Worm (Caenorhabditis elegans) whole organism, L4 larva: ENCODE data around the gene Y39B6A.33.

Experiments used
- D1046.2 ChIP-seq: fragments of 200-800 bp; sonication (Bioruptor generic); IDR thresholded peaks from 2 replicates; pipeline ENCODE4 v1.3.6; 2022; ENCODE audit warnings: missing genetic modification characterization, missing compliant biosample characterization
- F26F4.8 ChIP-seq: fragments of 200-800 bp; sonication (Bioruptor generic); conservative IDR thresholded peaks from 2 replicates; pipeline ENCODE4 v1.3.6; 2022; ENCODE audit warnings: missing genetic modification characterization, missing compliant biosample characterization
- F37D6.2 ChIP-seq: sonication (generic microtip); optimal IDR thresholded peaks from 2 replicates; lab custom pipeline; 2016; ENCODE audit warnings: mild to moderate bottlenecking, missing genetic modification characterization, missing compliant biosample characterization
- T20F7.1 ChIP-seq: fragments of 200-800 bp; sonication (Bioruptor generic); optimal IDR thresholded peaks from 2 replicates; lab custom pipeline; 2018; ENCODE audit warnings: mild to moderate bottlenecking, missing genetic modification characterization, missing compliant biosample characterization
- Y105C5A.15 ChIP-seq: fragments of 200-800 bp; sonication (Bioruptor generic); IDR thresholded peaks from 2 replicates; pipeline ENCODE4 v1.3.6; 2022; ENCODE audit warnings: missing genetic modification characterization, missing compliant biosample characterization
- Y48G9A.11 ChIP-seq: fragments of 200-800 bp; sonication (Bioruptor generic); IDR thresholded peaks from 2 replicates; pipeline ENCODE4 v1.3.6; 2022; ENCODE audit warnings: missing genetic modification reagents, missing genetic modification characterization, missing compliant biosample characterization
- Y5F2A.4 ChIP-seq: fragments of 200-800 bp; sonication (Bioruptor generic); optimal IDR thresholded peaks from 2 replicates; lab custom pipeline; 2018; ENCODE audit warnings: mild to moderate bottlenecking, missing genetic modification characterization, missing compliant biosample characterization
- ZK337.2 ChIP-seq: fragments of 200-800 bp; sonication (Bioruptor generic); IDR thresholded peaks from 2 replicates; pipeline ENCODE4 v1.3.6; 2022; ENCODE audit warnings: missing genetic modification reagents, missing genetic modification characterization, missing compliant biosample characterization
- ceh-32 ChIP-seq: sonication (generic microtip); optimal IDR thresholded peaks from 2 replicates; lab custom pipeline; 2016; ENCODE audit warnings: mild to moderate bottlenecking, missing genetic modification characterization, missing compliant biosample characterization; ENCODE audit not compliant: poor library complexity
- ceh-44 ChIP-seq: fragments of 200-800 bp; sonication (Bioruptor generic); IDR thresholded peaks from 2 replicates; pipeline ENCODE4 v1.3.6; 2022; ENCODE audit warnings: missing genetic modification reagents, missing genetic modification characterization, missing compliant biosample characterization
- daf-16 ChIP-seq, 3 experiments: sonication (generic microtip); optimal IDR thresholded peaks; 2 replicates each; lab custom pipeline; 2016 to 2017; ENCODE audit warnings: missing genetic modification characterization in 3 of 3, missing genetic modification reagents in 3 of 3, mild to moderate bottlenecking in 2 of 3, missing compliant biosample characterization in 2 of 3, missing biosample characterization in 1 of 3, moderate library complexity in 1 of 3
- daf-19 ChIP-seq: fragments of 200-800 bp; sonication (Bioruptor generic); conservative IDR thresholded peaks from 2 replicates; pipeline ENCODE4 v1.3.6; 2022; ENCODE audit warnings: missing genetic modification characterization, missing compliant biosample characterization
- dmd-6 ChIP-seq: fragments of 200-800 bp; sonication (Bioruptor generic); IDR thresholded peaks from 2 replicates; pipeline ENCODE4 v1.3.6; 2022; ENCODE audit warnings: missing genetic modification reagents, missing genetic modification characterization, missing compliant biosample characterization
- dmd-8 ChIP-seq: fragments of 200-800 bp; sonication (Bioruptor generic); IDR thresholded peaks from 2 replicates; pipeline ENCODE4 v1.3.6; 2022; ENCODE audit warnings: missing genetic modification characterization, missing compliant biosample characterization
- dmd-9 ChIP-seq: fragments of 200-800 bp; sonication (Bioruptor generic); IDR thresholded peaks from 2 replicates; pipeline ENCODE4 v1.3.6; 2022; ENCODE audit warnings: missing genetic modification reagents, missing genetic modification characterization, missing compliant biosample characterization
- dpl-1 ChIP-seq: fragments of 150-350 bp; optimal IDR thresholded peaks from 2 replicates; lab custom pipeline; 2014; ENCODE audit warnings: missing biosample characterization, missing genetic modification reagents, missing genetic modification characterization
- duxl-1 ChIP-seq: sonication (generic microtip); optimal IDR thresholded peaks from 2 replicates; lab custom pipeline; 2016; ENCODE audit warnings: mild to moderate bottlenecking, missing genetic modification characterization, moderate library complexity, missing compliant biosample characterization; ENCODE audit not compliant: poor library complexity
- dve-1 ChIP-seq: sonication (generic microtip); optimal IDR thresholded peaks from 2 replicates; lab custom pipeline; 2017; ENCODE audit warnings: antibody characterized with exemption, mild to moderate bottlenecking, missing genetic modification characterization, missing compliant biosample characterization; ENCODE audit not compliant: insufficient read depth
- egl-27 ChIP-seq: sonication (generic microtip); optimal IDR thresholded peaks from 3 replicates; lab custom pipeline; 2017; ENCODE audit warnings: missing biosample characterization, missing genetic modification reagents, missing genetic modification characterization
- egl-43 ChIP-seq: fragments of 200-800 bp; sonication (Bioruptor generic); IDR thresholded peaks from 2 replicates; pipeline ENCODE4 v1.3.6; 2022; ENCODE audit warnings: missing genetic modification reagents, missing genetic modification characterization, missing compliant biosample characterization
- gei-8 ChIP-seq: fragments of 200-800 bp; sonication (Bioruptor generic); optimal IDR thresholded peaks from 2 replicates; lab custom pipeline; 2018; ENCODE audit warnings: mild to moderate bottlenecking, missing genetic modification characterization, missing compliant biosample characterization
- hif-1 ChIP-seq, 2 experiments: sonication (generic microtip); optimal IDR thresholded peaks; 2 replicates each; lab custom pipeline; 2016 to 2017; ENCODE audit warnings: missing compliant biosample characterization in 2 of 2, missing genetic modification characterization in 2 of 2, missing genetic modification reagents in 2 of 2, missing genotype in 2 of 2, mild to moderate bottlenecking in 1 of 2
- hlh-11 ChIP-seq: fragments of 200-800 bp; sonication (Bioruptor generic); optimal IDR thresholded peaks from 2 replicates; lab custom pipeline; 2018; ENCODE audit warnings: mild to moderate bottlenecking, missing genetic modification characterization, missing compliant biosample characterization
- hlh-30 ChIP-seq: sonication (generic microtip); optimal IDR thresholded peaks from 2 replicates; lab custom pipeline; 2017; ENCODE audit warnings: antibody characterized with exemption, mild to moderate bottlenecking, missing genetic modification characterization, missing compliant biosample characterization; ENCODE audit not compliant: insufficient read depth
- hmg-1.1 ChIP-seq: fragments of 200-800 bp; sonication (Bioruptor generic); IDR thresholded peaks from 2 replicates; pipeline ENCODE4 v1.3.6; 2022; ENCODE audit warnings: missing genetic modification reagents, missing genetic modification characterization, missing compliant biosample characterization
- lin-13 ChIP-seq: fragments of 150-350 bp; optimal IDR thresholded peaks from 2 replicates; lab custom pipeline; 2014; ENCODE audit warnings: missing biosample characterization, missing genetic modification reagents, missing genetic modification characterization
- lsy-2 ChIP-seq, 2 experiments: fragments of 150-350 bp in 1 of 2; sonication (generic microtip) in 1 of 2; optimal IDR thresholded peaks; 2 replicates each; lab custom pipeline; 2014 to 2017; ENCODE audit warnings: missing biosample characterization in 2 of 2, missing genetic modification characterization in 2 of 2
- madf-9 ChIP-seq: fragments of 200-800 bp; sonication (Bioruptor generic); conservative IDR thresholded peaks from 2 replicates; pipeline ENCODE4 v1.3.6; 2022; ENCODE audit warnings: missing genetic modification reagents, missing genetic modification characterization, missing compliant biosample characterization
- mes-2 ChIP-seq: sonication (generic microtip); optimal IDR thresholded peaks from 2 replicates; lab custom pipeline; 2016; ENCODE audit warnings: missing genotype, mild to moderate bottlenecking, missing genetic modification characterization, missing compliant biosample characterization; ENCODE audit not compliant: poor library complexity, severe bottlenecking
- mxl-2 ChIP-seq: fragments of 200-800 bp; sonication (Bioruptor generic); conservative IDR thresholded peaks from 2 replicates; pipeline ENCODE4 v1.3.6; 2022; ENCODE audit warnings: missing genetic modification reagents, missing genetic modification characterization, missing compliant biosample characterization
- nhr-237 ChIP-seq: sonication (generic microtip); optimal IDR thresholded peaks from 2 replicates; lab custom pipeline; 2017; ENCODE audit warnings: missing biosample characterization, missing genetic modification characterization
- nhr-28 ChIP-seq: fragments of 150-350 bp; optimal IDR thresholded peaks from 2 replicates; lab custom pipeline; 2014; ENCODE audit warnings: missing biosample characterization, missing genetic modification characterization
- nhr-42 ChIP-seq: fragments of 200-800 bp; sonication (Bioruptor generic); IDR thresholded peaks from 2 replicates; pipeline ENCODE4 v1.3.6; 2022; ENCODE audit warnings: missing genetic modification characterization, missing compliant biosample characterization
- nhr-48 ChIP-seq: sonication (generic microtip); optimal IDR thresholded peaks from 2 replicates; lab custom pipeline; 2016; ENCODE audit warnings: mild to moderate bottlenecking, missing genetic modification characterization, missing compliant biosample characterization
- nhr-6 ChIP-seq: fragments of 150-350 bp; optimal IDR thresholded peaks from 2 replicates; lab custom pipeline; 2014; ENCODE audit warnings: missing biosample characterization, missing genetic modification characterization
- nhr-76 ChIP-seq: fragments of 150-350 bp; optimal IDR thresholded peaks from 2 replicates; lab custom pipeline; 2014; ENCODE audit warnings: missing biosample characterization, missing genetic modification characterization
- pha-4 ChIP-seq, 2 experiments: fragments of 150-350 bp in 1 of 2; fragments of 200-800 bp in 1 of 2; sonication (Bioruptor generic) in 1 of 2; IDR thresholded peaks in 1 of 2; optimal IDR thresholded peaks in 1 of 2; 2 replicates each; pipeline versions ENCODE4 v1.3.6 to Lab custom; 2014 to 2022; ENCODE audit warnings: missing genetic modification characterization in 2 of 2, missing genetic modification reagents in 2 of 2, missing biosample characterization in 1 of 2, missing compliant biosample characterization in 1 of 2
- pqm-1 ChIP-seq: sonication (generic microtip); optimal IDR thresholded peaks from 2 replicates; lab custom pipeline; 2017; ENCODE audit warnings: missing biosample characterization, missing genetic modification characterization
- snpc-4 ChIP-seq: fragments of 150-350 bp; optimal IDR thresholded peaks from 2 replicates; lab custom pipeline; 2014; ENCODE audit warnings: missing biosample characterization, missing genetic modification characterization
- tra-1 ChIP-seq: fragments of 200-800 bp; sonication (Bioruptor generic); IDR thresholded peaks from 2 replicates; pipeline ENCODE4 v1.3.6; 2022; ENCODE audit warnings: missing genetic modification reagents, missing genetic modification characterization, missing compliant biosample characterization
- vab-7 ChIP-seq: fragments of 200-800 bp; sonication (Bioruptor generic); IDR thresholded peaks from 2 replicates; pipeline ENCODE4 v1.3.6; 2022; ENCODE audit warnings: missing genetic modification reagents, missing genetic modification characterization, missing compliant biosample characterization
- zag-1 ChIP-seq: fragments of 150-350 bp; optimal IDR thresholded peaks from 2 replicates; lab custom pipeline; 2014; ENCODE audit warnings: missing biosample characterization, missing genetic modification characterization
- ztf-11 ChIP-seq: fragments of 150-350 bp; optimal IDR thresholded peaks from 2 replicates; lab custom pipeline; 2014; ENCODE audit warnings: missing biosample characterization, missing genetic modification characterization

Y39B6A.33 gene

ce11 chrV:18977876-18978275 is 23.9 kb upstream of the Y39B6A.33 start, which contains the start of gene Y39B6A.41:
Y39B6A.41 (minus strand) TSS chrV:18977976.
- no peak for TF ChIP-seq Y105C5A.15 (GFP tag; lab: Robert Waterston, UW)
- TF ChIP-seq ZK337.2 (GFP tag; lab: Robert Waterston, UW) = no peak
- TF ChIP-seq nhr-42 (GFP tag; lab: Robert Waterston, UW) = no peak
- TF ChIP-seq hlh-30 = no peak
- TF ChIP-seq lsy-2 (tag; optimal IDR thresholded peaks at IDR 0.05; lab: Kevin White, UChicago) = no peak
- no peak for TF ChIP-seq ceh-44 (GFP tag; lab: Robert Waterston, UW)
- no peak for TF ChIP-seq Y5F2A.4 (GFP tag; lab: Kevin White, UChicago)
- no peak for TF ChIP-seq vab-7
- no peak for TF ChIP-seq egl-27 (tag; lab: Kevin White, UChicago)
- no peak for TF ChIP-seq lin-13 (GFP tag; lab: Kevin White, UChicago)
- no peak for TF ChIP-seq gei-8 (GFP tag; lab: Kevin White, UChicago)

- no peak for TF ChIP-seq ztf-11
- no peak for TF ChIP-seq T20F7.1 (GFP tag; lab: Kevin White, UChicago)
- TF ChIP-seq dve-1 (tag; lab: Kevin White, UChicago) = peak; percentile 25
- no peak for TF ChIP-seq hlh-30
- peak; percentile 28 for TF ChIP-seq hlh-11 (tag; lab: Kevin White, UChicago)
- peak; percentile 0 for TF ChIP-seq nhr-28 (tag; lab: Kevin White, UChicago)
- TF ChIP-seq daf-16 (GFP tag; optimal IDR thresholded peaks at IDR 0.05; lab: Kevin White, UChicago) = no peak
- TF ChIP-seq daf-16 (tag; optimal IDR thresholded peaks at IDR 0.05; lab: Kevin White, UChicago) = peak; percentile 65
- TF ChIP-seq nhr-48 (tag; lab: Kevin White, UChicago) = no peak
- peak; percentile 45; the same call in 1 of the 2 replicates for TF ChIP-seq dmd-6 (GFP tag; lab: Robert Waterston, UW)
- no peak for TF ChIP-seq madf-9 (GFP tag; lab: Robert Waterston, UW)
- TF ChIP-seq pqm-1 (tag; lab: Kevin White, UChicago) = peak; percentile 45
- no peak for TF ChIP-seq daf-19
- TF ChIP-seq mes-2 = no peak
Measured at ce11 chrV:18978301-18978700, 23.5 kb upstream of the Y39B6A.33 start.

- 0 out of 2 replicates have a peak, but pooled peaks have one; percentile 38 for TF ChIP-seq tra-1 (GFP tag; lab: Robert Waterston, UW)
- 0 out of 2 replicates have a peak, but pooled peaks have one; percentile 36 for TF ChIP-seq F26F4.8 (GFP tag; lab: Robert Waterston, UW)
- TF ChIP-seq mxl-2 = 0 out of 2 replicates have a peak, but pooled peaks have one; percentile 7
Measured at ce11 chrV:18980091-18980490, 21.7 kb upstream of the Y39B6A.33 start.

ce11 chrV:18980980-18981529 is 20.7 kb upstream of the Y39B6A.33 start, which contains the start of the genes mrps-35 and sws-1:
mrps-35 (plus strand) TSS chrV:18981306.
sws-1 (minus strand) TSS chrV:18981479.
- no peak for TF ChIP-seq dmd-8 (GFP tag; lab: Robert Waterston, UW)
- TF ChIP-seq nhr-6 (tag; lab: Kevin White, UChicago) = peak; percentile 67
- peak; percentile 27 for TF ChIP-seq dve-1 (tag; lab: Kevin White, UChicago)
- TF ChIP-seq hlh-11 (tag; lab: Kevin White, UChicago) = peak; percentile 0
- peak; percentile 51; the same call in 1 of the 2 replicates for TF ChIP-seq mxl-2
- TF ChIP-seq ceh-32 = no peak
- TF ChIP-seq dmd-9 (GFP tag; lab: Robert Waterston, UW) = peak; percentile 92
- 0 out of 2 replicates have a peak, but pooled peaks have one; percentile 39 for TF ChIP-seq pha-4 (GFP tag; IDR thresholded peaks at IDR 0.05; lab: Robert Waterston, UW)
- TF ChIP-seq pha-4 (tag; optimal IDR thresholded peaks at IDR 0.05; lab: Kevin White, UChicago) = no peak
- TF ChIP-seq lsy-2 (tag; optimal IDR thresholded peaks at IDR 0.05; lab: Kevin White, UChicago) = peak in 1 of 2 experiments; percentile 77
- TF ChIP-seq nhr-237 (tag; lab: Kevin White, UChicago) = no peak
- TF ChIP-seq mes-2 = peak; percentile 99
- no peak for TF ChIP-seq snpc-4 (tag; lab: Kevin White, UChicago)
- TF ChIP-seq D1046.2 = no peak
- TF ChIP-seq egl-43 (GFP tag; lab: Robert Waterston, UW) = no peak
- TF ChIP-seq Y48G9A.11 (GFP tag; lab: Robert Waterston, UW) = peak; percentile 68
- peak; percentile 96 for TF ChIP-seq dpl-1 (GFP tag; lab: Kevin White, UChicago)
- peak; percentile 18 for TF ChIP-seq F37D6.2
- peak in 1 of 2 experiments; percentile 87 for TF ChIP-seq hif-1 (tag; optimal IDR thresholded peaks at IDR 0.05; lab: Kevin White, UChicago)
- TF ChIP-seq duxl-1 (tag; lab: Kevin White, UChicago) = peak; percentile 70
- 0 out of 2 replicates have a peak, but pooled peaks have one; percentile 38 for TF ChIP-seq hmg-1.1 (GFP tag; lab: Robert Waterston, UW)
- TF ChIP-seq zag-1 (tag; lab: Kevin White, UChicago) = no peak
- TF ChIP-seq nhr-76 (tag; lab: Kevin White, UChicago) = no peak
